Worm (Caenorhabditis elegans) whole organism, L3 larva: ENCODE data around the gene C14H10.3.

Source experiments
- R02D3.7 ChIP-seq: fragments of 150-350 bp; optimal IDR thresholded peaks from 2 replicates; lab custom pipeline; 2014; ENCODE audit warnings: missing biosample characterization, missing genetic modification characterization
- aly-2 ChIP-seq: fragments of 150-350 bp; optimal IDR thresholded peaks from 2 replicates; lab custom pipeline; 2014; ENCODE audit warnings: missing biosample characterization, missing genetic modification characterization
- ama-1 ChIP-seq: fragments of 150-350 bp; optimal IDR thresholded peaks from 2 replicates; lab custom pipeline; 2018
- ceh-16 ChIP-seq: sonication (generic microtip); optimal IDR thresholded peaks from 2 replicates; lab custom pipeline; 2017; ENCODE audit warnings: missing biosample characterization, missing genetic modification characterization
- ceh-28 ChIP-seq: fragments of 150-350 bp; optimal IDR thresholded peaks from 2 replicates; lab custom pipeline; 2014; ENCODE audit warnings: missing biosample characterization, missing genetic modification reagents, missing genetic modification characterization
- ceh-82 ChIP-seq: fragments of 150-350 bp; optimal IDR thresholded peaks from 2 replicates; lab custom pipeline; 2014; ENCODE audit warnings: missing biosample characterization, missing genetic modification characterization
- daf-12 ChIP-seq: fragments of 150-350 bp; optimal IDR thresholded peaks from 2 replicates; lab custom pipeline; 2014; ENCODE audit warnings: missing biosample characterization, missing genetic modification reagents, missing genetic modification characterization
- egl-27 ChIP-seq: sonication (generic microtip); optimal IDR thresholded peaks from 4 replicates; lab custom pipeline; 2017; ENCODE audit warnings: missing biosample characterization, missing genetic modification reagents, missing genetic modification characterization
- egl-5 ChIP-seq: fragments of 150-350 bp; optimal IDR thresholded peaks from 2 replicates; lab custom pipeline; 2017; ENCODE audit warnings: missing biosample characterization, missing genetic modification reagents, missing genetic modification characterization, inconsistent platforms
- elt-1 ChIP-seq: fragments of 150-350 bp; optimal IDR thresholded peaks from 2 replicates; lab custom pipeline; 2014; ENCODE audit warnings: missing biosample characterization, missing genetic modification characterization
- elt-2 ChIP-seq: sonication (generic microtip); optimal IDR thresholded peaks from 2 replicates; lab custom pipeline; 2016; ENCODE audit warnings: missing genetic modification reagents, mild to moderate bottlenecking, missing genetic modification characterization, missing compliant biosample characterization
- elt-3 ChIP-seq, 3 experiments: fragments of 150-350 bp in 1 of 3; sonication (generic microtip) in 2 of 3; optimal IDR thresholded peaks; 2 replicates in 2 of 3; 4 replicates in 1 of 3; lab custom pipeline; 2014 to 2017; ENCODE audit warnings: missing biosample characterization in 3 of 3, missing genetic modification characterization in 3 of 3
- fkh-10 ChIP-seq: sonication (generic microtip); optimal IDR thresholded peaks from 2 replicates; lab custom pipeline; 2017; ENCODE audit warnings: missing biosample characterization, missing genetic modification reagents, missing genetic modification characterization
- fkh-2 ChIP-seq: fragments of 150-350 bp; optimal IDR thresholded peaks from 2 replicates; lab custom pipeline; 2014; ENCODE audit warnings: missing biosample characterization, missing genetic modification reagents, missing genetic modification characterization
- fos-1 ChIP-seq: fragments of 150-350 bp; optimal IDR thresholded peaks from 2 replicates; lab custom pipeline; 2014; ENCODE audit warnings: missing biosample characterization, missing genetic modification characterization
- hmg-11 ChIP-seq: sonication (generic microtip); optimal IDR thresholded peaks from 2 replicates; lab custom pipeline; 2016; ENCODE audit warnings: missing genetic modification characterization, missing compliant biosample characterization
- jun-1 ChIP-seq: fragments of 150-350 bp; optimal IDR thresholded peaks from 2 replicates; lab custom pipeline; 2014; ENCODE audit warnings: missing biosample characterization, missing genetic modification reagents, missing genetic modification characterization
- lin-39 ChIP-seq: fragments of 150-350 bp; optimal IDR thresholded peaks from 2 replicates; lab custom pipeline; 2018; ENCODE audit warnings: missing biosample characterization, missing genetic modification reagents, missing genetic modification characterization
- mdl-1 ChIP-seq: fragments of 150-350 bp; optimal IDR thresholded peaks from 2 replicates; lab custom pipeline; 2014; ENCODE audit warnings: missing biosample characterization, missing genetic modification characterization
- nfya-1 ChIP-seq: sonication (generic microtip); optimal IDR thresholded peaks from 2 replicates; lab custom pipeline; 2017; ENCODE audit warnings: missing genetic modification characterization, mild to moderate bottlenecking, missing compliant biosample characterization, antibody characterized with exemption, moderate library complexity; ENCODE audit not compliant: insufficient read depth
- nhr-11 ChIP-seq: fragments of 150-350 bp; optimal IDR thresholded peaks from 2 replicates; lab custom pipeline; 2014; ENCODE audit warnings: missing biosample characterization, missing genetic modification characterization
- nhr-23 ChIP-seq: fragments of 150-350 bp; optimal IDR thresholded peaks from 2 replicates; lab custom pipeline; 2014; ENCODE audit warnings: missing biosample characterization, missing genetic modification reagents, missing genetic modification characterization
- nhr-237 ChIP-seq: fragments of 150-350 bp; optimal IDR thresholded peaks from 2 replicates; lab custom pipeline; 2014; ENCODE audit warnings: missing biosample characterization, missing genetic modification characterization
- nhr-25 ChIP-seq: sonication (generic microtip); optimal IDR thresholded peaks from 2 replicates; lab custom pipeline; 2017; ENCODE audit warnings: missing biosample characterization, missing genetic modification characterization
- nhr-77 ChIP-seq: fragments of 150-350 bp; optimal IDR thresholded peaks from 2 replicates; lab custom pipeline; 2014; ENCODE audit warnings: missing biosample characterization, missing genetic modification characterization
- pha-4 ChIP-seq: fragments of 150-350 bp; optimal IDR thresholded peaks from 2 replicates; lab custom pipeline; 2014; ENCODE audit warnings: missing biosample characterization, missing genetic modification reagents, missing genetic modification characterization
- pqm-1 ChIP-seq: fragments of 150-350 bp; optimal IDR thresholded peaks from 2 replicates; lab custom pipeline; 2017; ENCODE audit warnings: missing biosample characterization, missing genetic modification characterization, inconsistent platforms
- sea-2 ChIP-seq: fragments of 150-350 bp; sonication (generic microtip); optimal IDR thresholded peaks from 4 replicates; lab custom pipeline; 2014; ENCODE audit warnings: missing biosample characterization, missing genetic modification reagents, missing genetic modification characterization
- skn-1 ChIP-seq: fragments of 150-350 bp; optimal IDR thresholded peaks from 2 replicates; lab custom pipeline; 2014; ENCODE audit warnings: missing biosample characterization, missing genetic modification characterization
- snpc-4 ChIP-seq: fragments of 150-350 bp; optimal IDR thresholded peaks from 2 replicates; lab custom pipeline; 2014; ENCODE audit warnings: missing biosample characterization, missing genetic modification characterization
- tbx-2 ChIP-seq: sonication (generic microtip); optimal IDR thresholded peaks from 2 replicates; lab custom pipeline; 2016; ENCODE audit warnings: mild to moderate bottlenecking, missing genetic modification characterization, missing compliant biosample characterization
- unc-39 ChIP-seq: sonication (generic microtip); optimal IDR thresholded peaks from 4 replicates; lab custom pipeline; 2017; ENCODE audit warnings: missing biosample characterization, missing genetic modification characterization
- unc-62 ChIP-seq: fragments of 150-350 bp; sonication (generic microtip); optimal IDR thresholded peaks from 4 replicates; lab custom pipeline; 2014; ENCODE audit warnings: missing biosample characterization, missing genetic modification reagents, missing genetic modification characterization
- zag-1 ChIP-seq: fragments of 150-350 bp; optimal IDR thresholded peaks from 2 replicates; lab custom pipeline; 2014; ENCODE audit warnings: missing biosample characterization, missing genetic modification characterization
- ztf-11 ChIP-seq: fragments of 150-350 bp; optimal IDR thresholded peaks from 2 replicates; lab custom pipeline; 2014; ENCODE audit warnings: missing biosample characterization, missing genetic modification characterization
- ztf-4 ChIP-seq: fragments of 150-350 bp; optimal IDR thresholded peaks from 2 replicates; lab custom pipeline; 2014; ENCODE audit warnings: missing biosample characterization, missing genetic modification characterization

Gene C14H10.3

DNA sequence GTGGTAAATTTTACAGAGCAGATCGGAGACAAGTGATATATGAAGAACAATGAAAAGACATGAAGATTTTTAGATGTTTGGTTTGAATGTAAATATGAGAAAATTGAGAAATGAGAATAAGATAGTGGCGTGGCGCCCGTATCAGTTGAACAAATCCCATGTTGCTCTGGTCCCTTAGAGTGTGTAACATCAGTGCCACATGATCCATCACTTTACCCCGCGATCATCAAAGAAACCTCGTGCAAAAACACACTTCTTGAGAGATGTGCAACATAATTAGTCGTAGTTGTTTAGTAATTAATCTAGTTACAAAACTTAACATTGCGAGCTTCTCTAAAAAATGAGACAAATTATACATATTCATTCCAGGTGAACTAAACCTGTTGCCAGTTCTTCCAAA lies 26.1 kb upstream of the C14H10.3 start:
- no peak for TF ChIP-seq ama-1
- no peak for TF ChIP-seq pha-4 (tag; lab: Kevin White, UChicago)
- TF ChIP-seq egl-27 (tag; lab: Kevin White, UChicago) = no peak
- no peak for TF ChIP-seq aly-2 (tag; lab: Kevin White, UChicago)
- TF ChIP-seq hmg-11 (tag; lab: Kevin White, UChicago) = no peak
- no peak for TF ChIP-seq tbx-2 (tag; lab: Kevin White, UChicago)

DNA sequence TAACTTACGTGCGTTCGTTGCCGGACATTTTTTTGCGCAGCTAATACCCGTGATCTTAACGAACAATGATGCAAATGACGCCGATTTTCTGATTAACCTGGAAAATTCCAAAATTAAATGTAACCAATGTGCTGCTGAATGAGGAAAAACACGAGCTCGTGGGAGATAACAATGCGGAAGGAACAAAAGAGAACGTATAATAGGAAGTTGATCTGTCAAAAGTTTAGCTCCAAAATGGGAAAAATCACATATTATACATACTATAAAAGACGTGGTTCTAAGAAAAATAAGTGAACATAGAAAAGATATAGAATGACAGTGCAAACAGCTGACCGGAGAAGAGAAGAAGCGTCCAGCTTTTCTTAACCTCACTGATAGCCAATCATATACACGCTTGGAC lies 24.8 kb upstream of the C14H10.3 start, which contains the start of gene C14H10.2:
Gene C14H10.2, minus strand, starts transcription at position 101 of the 400 bp plus-strand sequence.
- TF ChIP-seq nhr-11 (tag; lab: Kevin White, UChicago) (no peak), ztf-11 (tag; lab: Kevin White, UChicago) (no peak), nhr-25 (no peak), egl-5 (tag; lab: Kevin White, UChicago) (no peak), zag-1 (tag; lab: Kevin White, UChicago) (no peak), elt-2 (tag; lab: Kevin White, UChicago) (no peak), egl-27 (tag; lab: Kevin White, UChicago) (no peak), ztf-4 (tag; lab: Kevin White, UChicago) (no peak), fkh-2 (tag; lab: Kevin White, UChicago) (no peak), snpc-4 (tag; lab: Kevin White, UChicago) (no peak), tbx-2 (tag; lab: Kevin White, UChicago) (no peak), ceh-82 (tag; lab: Kevin White, UChicago) (no peak)

DNA sequence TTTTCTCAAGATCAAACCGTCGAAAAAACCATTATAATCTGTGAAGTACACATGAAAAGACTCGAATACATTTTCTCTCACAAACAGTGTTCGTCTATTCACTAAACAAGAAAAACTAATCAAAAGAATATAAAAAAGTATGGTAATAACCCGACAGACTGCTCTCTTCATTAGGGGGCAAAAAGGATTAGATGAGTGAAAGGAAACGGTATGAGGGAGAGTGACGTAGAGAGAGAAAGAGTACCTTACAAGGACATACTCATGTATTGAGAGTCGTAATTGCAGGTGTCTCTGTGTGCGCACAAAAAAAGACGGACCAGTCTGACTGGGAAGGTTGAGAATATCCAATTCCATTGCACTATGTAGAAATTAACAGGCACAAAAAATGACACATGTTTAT lies 21.7 kb upstream of the C14H10.3 start:
- TF ChIP-seq elt-2 (tag; lab: Kevin White, UChicago) (no peak), ceh-16 (no peak), skn-1 (tag; lab: Kevin White, UChicago) (no peak), daf-12 (no peak), fos-1 (tag; lab: Kevin White, UChicago) (no peak), nhr-77 (no peak), ceh-82 (tag; lab: Kevin White, UChicago) (no peak), R02D3.7 (no peak)
- TF ChIP-seq, all 47 proteins: peak for 0

DNA sequence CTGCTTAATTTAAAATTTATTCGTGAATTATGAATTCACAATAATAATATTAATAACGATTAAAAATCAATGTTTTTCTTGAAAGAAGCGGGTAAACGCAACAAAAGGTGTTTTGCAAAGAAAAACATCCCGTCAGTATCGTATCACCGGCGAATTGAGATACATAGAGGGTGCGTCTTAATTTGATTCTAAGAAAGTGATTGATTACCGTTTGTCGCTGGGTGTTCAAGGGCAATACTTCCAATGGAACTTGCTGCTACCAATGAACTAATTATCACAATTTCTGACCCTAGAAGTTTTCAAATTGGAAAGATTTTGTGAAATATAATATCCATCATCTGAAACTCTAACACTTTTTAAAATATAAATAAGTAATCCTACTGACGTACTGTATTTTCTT lies 17.7 kb upstream of the C14H10.3 start:
- TF ChIP-seq elt-3 (tag; optimal IDR thresholded peaks at IDR 0.05; lab: Kevin White, UChicago) = peak in 1 of 3 experiments; percentile 43
- peak; percentile 61 for TF ChIP-seq nhr-25
- no peak for TF ChIP-seq mdl-1 (tag; lab: Kevin White, UChicago)
- no peak for TF ChIP-seq zag-1 (tag; lab: Kevin White, UChicago)
- TF ChIP-seq nhr-23 (tag; lab: Kevin White, UChicago) = peak; percentile 32
- peak; percentile 45 for TF ChIP-seq lin-39

DNA sequence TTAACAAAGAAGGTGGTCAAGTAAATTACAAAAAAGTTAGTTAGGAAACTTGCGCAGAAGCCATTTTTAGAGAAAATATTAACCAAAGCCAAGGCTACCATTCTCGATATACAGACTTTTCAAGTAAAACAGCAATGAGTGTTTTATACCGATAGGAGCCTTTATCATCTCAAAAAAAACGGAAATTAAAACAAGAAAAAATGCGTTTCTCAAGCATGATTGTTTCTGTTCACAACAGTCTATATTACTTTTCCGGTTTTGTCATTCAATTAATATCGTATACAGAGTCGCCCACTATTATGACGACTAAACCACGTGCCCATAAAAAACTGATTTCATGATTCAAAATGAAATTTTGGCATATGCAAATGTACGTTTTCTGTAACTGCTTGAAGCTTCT lies 13.0 kb upstream of the C14H10.3 start, which contains the start of gene str-74:
Gene str-74, minus strand, starts transcription at position 101 of the 400 bp plus-strand sequence.
- no peak for TF ChIP-seq tbx-2 (tag; lab: Kevin White, UChicago)
- no peak for TF ChIP-seq hmg-11 (tag; lab: Kevin White, UChicago)
- no peak for TF ChIP-seq pqm-1 (tag; lab: Kevin White, UChicago)
- TF ChIP-seq unc-62 (GFP tag; lab: Kevin White, UChicago) = no peak
- TF ChIP-seq unc-39 = no peak
- TF ChIP-seq R02D3.7 = no peak
- TF ChIP-seq mdl-1 (tag; lab: Kevin White, UChicago) = no peak
- TF ChIP-seq nhr-237 = no peak
- TF ChIP-seq jun-1 (tag; lab: Kevin White, UChicago) = no peak
- TF ChIP-seq ceh-28 = no peak
- no peak for TF ChIP-seq ceh-16
- TF ChIP-seq sea-2 (GFP tag; lab: Kevin White, UChicago) = no peak
- TF ChIP-seq nfya-1 (tag; lab: Kevin White, UChicago) = no peak
- no peak for TF ChIP-seq elt-1
- no peak for TF ChIP-seq fkh-10 (GFP tag; lab: Kevin White, UChicago)
